Fruit fly (Drosophila melanogaster) whole organism, pupa: ENCODE results near the gene CG4042.
A peak's percentile ranks its signal among the peaks of the same experiment; 100 is the strongest.

Source experiments
- CG10348 ChIP-seq: fragments of 200-800 bp; sonication (Bioruptor generic); IDR thresholded peaks from 2 replicates; pipeline ENCODE4 v1.3.6; 2022; ENCODE audit warnings: missing biosample characterization, missing genetic modification characterization
- CG12605 ChIP-seq: fragments of 200-800 bp; sonication (Bioruptor generic); IDR thresholded peaks from 2 replicates; pipeline ENCODE4 v1.3.6; 2022; ENCODE audit warnings: missing biosample characterization, missing genetic modification characterization
- CG13204 ChIP-seq: fragments of 200-800 bp; sonication (Bioruptor generic); optimal IDR thresholded peaks from 2 replicates; lab custom pipeline; 2018; ENCODE audit warnings: missing biosample characterization, mild to moderate bottlenecking, missing genetic modification characterization, moderate library complexity
- CG14655 ChIP-seq: fragments of 200-800 bp; sonication (Bioruptor generic); optimal IDR thresholded peaks from 3 replicates; lab custom pipeline; 2017; ENCODE audit warnings: mild to moderate bottlenecking, missing biosample characterization, missing genetic modification reagents, missing genetic modification characterization
- CG15710 ChIP-seq: fragments of 200-800 bp; sonication (Bioruptor generic); optimal IDR thresholded peaks from 2 replicates; lab custom pipeline; 2018; ENCODE audit warnings: missing biosample characterization, mild to moderate bottlenecking, missing genetic modification characterization, moderate library complexity
- CG17806 ChIP-seq: fragments of 200-800 bp; sonication (Bioruptor generic); optimal IDR thresholded peaks from 2 replicates; lab custom pipeline; 2018; ENCODE audit warnings: missing biosample characterization, mild to moderate bottlenecking, missing genetic modification characterization, moderate library complexity
- CG32121 ChIP-seq: fragments of 200-800 bp; sonication (Bioruptor generic); IDR thresholded peaks from 2 replicates; pipeline ENCODE4 v1.3.6; 2022; ENCODE audit warnings: missing biosample characterization, missing genetic modification characterization
- CG34367 ChIP-seq: fragments of 200-800 bp; sonication (Bioruptor generic); optimal IDR thresholded peaks from 2 replicates; lab custom pipeline; 2018; ENCODE audit warnings: missing biosample characterization, mild to moderate bottlenecking, missing genetic modification characterization
- CG4496 ChIP-seq: fragments of 200-800 bp; sonication (Bioruptor generic); IDR thresholded peaks from 3 replicates; pipeline ENCODE4 v1.3.6; 2022; ENCODE audit warnings: missing biosample characterization, missing genetic modification characterization
- CG8159 ChIP-seq: fragments of 200-800 bp; sonication (Bioruptor generic); optimal IDR thresholded peaks from 3 replicates; lab custom pipeline; 2018; ENCODE audit warnings: missing biosample characterization, mild to moderate bottlenecking, missing genetic modification characterization, moderate library complexity
- CG8301 ChIP-seq: fragments of 200-800 bp; sonication (Bioruptor generic); optimal IDR thresholded peaks from 2 replicates; lab custom pipeline; 2018; ENCODE audit warnings: missing biosample characterization, mild to moderate bottlenecking, missing genetic modification characterization
- CG9948 ChIP-seq: fragments of 200-800 bp; sonication (Bioruptor generic); optimal IDR thresholded peaks from 2 replicates; lab custom pipeline; 2018; ENCODE audit warnings: missing biosample characterization, mild to moderate bottlenecking, missing genetic modification characterization, moderate library complexity
- D1 ChIP-seq: fragments of 200-800 bp; sonication (Bioruptor generic); optimal IDR thresholded peaks from 2 replicates; lab custom pipeline; 2018; ENCODE audit warnings: missing biosample characterization, mild to moderate bottlenecking, missing genetic modification characterization, moderate library complexity
- EcR ChIP-seq: fragments of 200-800 bp; sonication (Bioruptor generic); optimal IDR thresholded peaks from 3 replicates; lab custom pipeline; 2019; ENCODE audit warnings: missing biosample characterization, missing genetic modification characterization, mild to moderate bottlenecking, moderate library complexity, missing genetic modification reagents
- Ets98B ChIP-seq: fragments of 200-800 bp; sonication (Bioruptor generic); IDR thresholded peaks from 2 replicates; pipeline ENCODE4 v1.3.6; 2022; ENCODE audit warnings: missing biosample characterization, missing genetic modification characterization
- Pif1A ChIP-seq: fragments of 200-800 bp; sonication (Bioruptor generic); optimal IDR thresholded peaks from 3 replicates; lab custom pipeline; 2016; ENCODE audit warnings: missing biosample characterization, missing genetic modification characterization
- Pif1B ChIP-seq: fragments of 200-800 bp; sonication (Bioruptor generic); optimal IDR thresholded peaks from 3 replicates; lab custom pipeline; 2016; ENCODE audit warnings: missing biosample characterization, missing genetic modification characterization
- Snoo ChIP-seq: fragments of 200-800 bp; sonication (Bioruptor generic); optimal IDR thresholded peaks from 3 replicates; lab custom pipeline; 2017; ENCODE audit warnings: missing biosample characterization, mild to moderate bottlenecking, missing genetic modification characterization, inconsistent platforms
- fd96Ca ChIP-seq: fragments of 200-800 bp; sonication (Bioruptor generic); IDR thresholded peaks from 3 replicates; pipeline ENCODE4 v1.3.6; 2022; ENCODE audit warnings: missing biosample characterization, missing genetic modification characterization
- gl ChIP-seq: fragments of 200-800 bp; sonication (Bioruptor generic); optimal IDR thresholded peaks from 2 replicates; lab custom pipeline; 2018; ENCODE audit warnings: missing biosample characterization, mild to moderate bottlenecking, missing genetic modification characterization
- rn ChIP-seq: fragments of 200-800 bp; sonication (Bioruptor generic); IDR thresholded peaks from 2 replicates; pipeline ENCODE4 v1.3.6; 2022; ENCODE audit warnings: missing biosample characterization, missing genetic modification characterization

The CG4042 gene

dm6 chr3L:20784812-20785671 is 13.7 kb upstream of the CG4042 start:
- TF ChIP-seq Pif1A (GFP tag; lab: Kevin White, UChicago) (peak; percentile 54), CG8159 (tag; lab: Kevin White, UChicago) (peak; percentile 64), rn (GFP tag; lab: Robert Waterston, UW) (no peak), gl (tag; lab: Kevin White, UChicago) (peak; percentile 53), Snoo (tag; lab: Kevin White, UChicago) (peak; percentile 27), CG34367 (tag; lab: Kevin White, UChicago) (no peak), CG13204 (GFP tag; lab: Kevin White, UChicago) (no peak), CG12605 (no peak), EcR (peak; percentile 11), CG17806 (peak; percentile 18), fd96Ca (GFP tag; lab: Robert Waterston, UW) (no peak; the same call in 2 of the 3 replicates), CG14655 (GFP tag; lab: Kevin White, UChicago) (no peak), CG9948 (tag; lab: Kevin White, UChicago) (peak; percentile 18), CG15710 (tag; lab: Kevin White, UChicago) (peak; percentile 38), CG8301 (tag; lab: Kevin White, UChicago) (peak; percentile 41), Ets98B (GFP tag; lab: Robert Waterston, UW) (peak; percentile 62), CG4496 (GFP tag; lab: Robert Waterston, UW) (no peak), D1 (no peak), CG32121 (GFP tag; lab: Robert Waterston, UW) (no peak), CG10348 (no peak), Pif1B (GFP tag; lab: Kevin White, UChicago) (no peak)

dm6 chr3L:20784394-20784793 is 13.1 kb upstream of the CG4042 start:
- TF ChIP-seq Ets98B (GFP tag; lab: Robert Waterston, UW) (0 out of 2 replicates have a peak, but pooled peaks have one; percentile 8), CG9948 (tag; lab: Kevin White, UChicago) (no peak)

dm6 chr3L:20778224-20779063 is 7.1 kb upstream of the CG4042 start, which contains the start of the genes Pex16 and Pex14:
TSS of gene Pex16 (minus strand) at chr3L:20778264.
TSS of gene Pex14 (plus strand) at chr3L:20778799.
- no peak for TF ChIP-seq CG12605
- no peak for TF ChIP-seq Pif1B (GFP tag; lab: Kevin White, UChicago)
- peak; percentile 58 for TF ChIP-seq rn (GFP tag; lab: Robert Waterston, UW)
- TF ChIP-seq CG34367 (tag; lab: Kevin White, UChicago) = peak; percentile 38
- TF ChIP-seq CG8301 (tag; lab: Kevin White, UChicago) = peak; percentile 51
- no peak for TF ChIP-seq EcR
- peak; percentile 54 for TF ChIP-seq Snoo (tag; lab: Kevin White, UChicago)
- TF ChIP-seq CG14655 (GFP tag; lab: Kevin White, UChicago) = no peak
- peak; percentile 52 for TF ChIP-seq CG9948 (tag; lab: Kevin White, UChicago)
- peak; percentile 81 for TF ChIP-seq CG4496 (GFP tag; lab: Robert Waterston, UW)
- TF ChIP-seq CG17806 = peak; percentile 49
- TF ChIP-seq gl (tag; lab: Kevin White, UChicago) = no peak
- peak; percentile 39; the same call in 1 of the 2 replicates for TF ChIP-seq CG32121 (GFP tag; lab: Robert Waterston, UW)
- no peak for TF ChIP-seq Ets98B (GFP tag; lab: Robert Waterston, UW)
- no peak for TF ChIP-seq CG13204 (GFP tag; lab: Kevin White, UChicago)
- TF ChIP-seq CG10348 = no peak
- peak; percentile 53 for TF ChIP-seq CG15710 (tag; lab: Kevin White, UChicago)
- no peak for TF ChIP-seq Pif1A (GFP tag; lab: Kevin White, UChicago)
- peak; percentile 74 for TF ChIP-seq fd96Ca (GFP tag; lab: Robert Waterston, UW)
- no peak for TF ChIP-seq D1
- TF ChIP-seq CG8159 (tag; lab: Kevin White, UChicago) = peak; percentile 64

dm6 chr3L:20777496-20777895 is 6.2 kb upstream of the CG4042 start:
- TF ChIP-seq EcR = no peak
- no peak for TF ChIP-seq CG4496 (GFP tag; lab: Robert Waterston, UW)
- no peak for TF ChIP-seq CG13204 (GFP tag; lab: Kevin White, UChicago)
- TF ChIP-seq gl (tag; lab: Kevin White, UChicago) = no peak
- no peak for TF ChIP-seq fd96Ca (GFP tag; lab: Robert Waterston, UW)
- TF ChIP-seq D1 = no peak
- no peak for TF ChIP-seq CG17806
- TF ChIP-seq Pif1B (GFP tag; lab: Kevin White, UChicago) = no peak
- no peak for TF ChIP-seq CG12605
- TF ChIP-seq CG8301 (tag; lab: Kevin White, UChicago) = no peak
- no peak for TF ChIP-seq CG9948 (tag; lab: Kevin White, UChicago)
- TF ChIP-seq CG15710 (tag; lab: Kevin White, UChicago) = no peak
- TF ChIP-seq CG14655 (GFP tag; lab: Kevin White, UChicago) = no peak
- TF ChIP-seq Snoo (tag; lab: Kevin White, UChicago) = no peak
- no peak for TF ChIP-seq Pif1A (GFP tag; lab: Kevin White, UChicago)
- no peak for TF ChIP-seq CG34367 (tag; lab: Kevin White, UChicago)
- TF ChIP-seq CG32121 (GFP tag; lab: Robert Waterston, UW) = no peak
- no peak for TF ChIP-seq rn (GFP tag; lab: Robert Waterston, UW)
- no peak for TF ChIP-seq Ets98B (GFP tag; lab: Robert Waterston, UW)
